Fruit fly (Drosophila melanogaster) whole organism, adult: ENCODE results near the gene yata.

Source experiments
- CG11617 ChIP-seq: fragments of 200-800 bp; sonication (Bioruptor generic); optimal IDR thresholded peaks from 2 replicates; lab custom pipeline; 2017; ENCODE audit warnings: mild to moderate bottlenecking, missing biosample characterization, missing genetic modification reagents, missing genetic modification characterization
- CG7101 ChIP-seq: fragments of 200-800 bp; sonication (Bioruptor generic); optimal IDR thresholded peaks from 2 replicates; lab custom pipeline; 2018; ENCODE audit warnings: missing biosample characterization, mild to moderate bottlenecking, missing genetic modification characterization, moderate library complexity
- Clk ChIP-seq: fragments of 200-800 bp; sonication (Bioruptor generic); optimal IDR thresholded peaks from 2 replicates; lab custom pipeline; 2017; ENCODE audit warnings: missing biosample characterization, missing genetic modification characterization
- Crg-1 ChIP-seq: fragments of 200-800 bp; sonication (Bioruptor generic); optimal IDR thresholded peaks from 2 replicates; lab custom pipeline; 2016; ENCODE audit warnings: missing biosample characterization, missing genetic modification characterization
- Hr96 ChIP-seq: fragments of 200-800 bp; sonication (Bioruptor generic); optimal IDR thresholded peaks from 2 replicates; lab custom pipeline; 2016; ENCODE audit warnings: missing biosample characterization, missing genetic modification characterization
- cic ChIP-seq: fragments of 200-800 bp; sonication (Bioruptor generic); optimal IDR thresholded peaks from 2 replicates; lab custom pipeline; 2017; ENCODE audit warnings: missing biosample characterization, mild to moderate bottlenecking, missing genetic modification characterization, moderate library complexity
- kay ChIP-seq: fragments of 200-800 bp; sonication (Bioruptor generic); peaks from one replicate; lab custom pipeline; 2016; ENCODE audit warnings: missing biosample characterization, missing genetic modification characterization, borderline replicate concordance
- ovo ChIP-seq: fragments of 200-800 bp; sonication (Bioruptor generic); optimal IDR thresholded peaks from 2 replicates; lab custom pipeline; 2016; ENCODE audit warnings: missing biosample characterization, missing genetic modification characterization
- pad ChIP-seq: fragments of 200-800 bp; sonication (Bioruptor generic); optimal IDR thresholded peaks from 3 replicates; lab custom pipeline; 2017; ENCODE audit warnings: missing biosample characterization, missing genetic modification characterization, mild to moderate bottlenecking, moderate library complexity, missing genetic modification reagents

dm6 chr3R:29716043-29716781 is 32.8 kb upstream of the yata start:
- TF ChIP-seq Hr96 (GFP tag; lab: Kevin White, UChicago), result no peak
- TF ChIP-seq kay, result no peak
- TF ChIP-seq cic (GFP tag; lab: Kevin White, UChicago), result no peak
- TF ChIP-seq Clk, result no peak
- no peak for TF ChIP-seq pad (GFP tag; lab: Kevin White, UChicago)
- TF ChIP-seq CG11617 (GFP tag; lab: Kevin White, UChicago), result no peak
- TF ChIP-seq Crg-1 (GFP tag; lab: Kevin White, UChicago), result no peak
- no peak for TF ChIP-seq CG7101 (tag; lab: Kevin White, UChicago)
- no peak for TF ChIP-seq ovo (GFP tag; lab: Kevin White, UChicago)
